Worm (Caenorhabditis elegans): ENCODE measurements around the gene T25F10.3.

The T25F10.3 gene

ce11 chrV:6736877-6737276 is 8.0 kb upstream of the T25F10.3 start:
- TF ChIP-seq unc-62 (GFP tag; optimal IDR thresholded peaks at IDR 0.05) = no peak

ce11 chrV:6751493-6752100 is 6.7 kb downstream of the T25F10.3 start:
- no peak for TF ChIP-seq unc-62 (GFP tag; optimal IDR thresholded peaks at IDR 0.05)

- TF ChIP-seq unc-62 (GFP tag; optimal IDR thresholded peaks at IDR 0.05) = no peak
These were observed 8.4 kb downstream of the T25F10.3 start for ce11 chrV:6753257-6753656.

ce11 chrV:6758017-6758416 is 13.1 kb downstream of the T25F10.3 start, which contains the start of gene dbl-1:
TSS of gene dbl-1 (plus strand) at chrV:6758135.
- no peak for TF ChIP-seq unc-62 (GFP tag; optimal IDR thresholded peaks at IDR 0.05)

- TF ChIP-seq unc-62 (GFP tag; optimal IDR thresholded peaks at IDR 0.05) = no peak
These were observed 17.5 kb downstream of the T25F10.3 start, which contains the start of gene T25F10.4 for ce11 chrV:6762361-6762760. TSS of gene T25F10.4 (minus strand) at chrV:6762461.

- no peak for TF ChIP-seq unc-62 (GFP tag; optimal IDR thresholded peaks at IDR 0.05)
These were observed 20.1 kb downstream of the T25F10.3 start, which contains the start of gene bbs-8 for ce11 chrV:6764972-6765371. TSS of gene bbs-8 (minus strand) at chrV:6765072.

- no peak for TF ChIP-seq unc-62 (GFP tag; optimal IDR thresholded peaks at IDR 0.05)
These were observed 22.7 kb downstream of the T25F10.3 start for ce11 chrV:6767576-6767975.

- no peak for TF ChIP-seq unc-62 (GFP tag; optimal IDR thresholded peaks at IDR 0.05)
These were observed 23.6 kb downstream of the T25F10.3 start, which contains the start of the genes T25F10.1 and clik-1 for ce11 chrV:6768452-6768929. TSS of gene T25F10.1 (plus strand) at chrV:6768502. TSS of gene clik-1 (minus strand) at chrV:6768732.

- no peak for TF ChIP-seq unc-62 (GFP tag; optimal IDR thresholded peaks at IDR 0.05)
These were observed 24.6 kb downstream of the T25F10.3 start for ce11 chrV:6769440-6769839.

- TF ChIP-seq unc-62 (GFP tag; optimal IDR thresholded peaks at IDR 0.05) = no peak
These were observed 26.8 kb downstream of the T25F10.3 start, which contains the start of gene srh-30 for ce11 chrV:6771645-6772044. TSS of gene srh-30 (minus strand) at chrV:6771745.

- no peak for TF ChIP-seq unc-62 (GFP tag; optimal IDR thresholded peaks at IDR 0.05)
These were observed 28.9 kb downstream of the T25F10.3 start, which contains the start of gene ZC404.16 for ce11 chrV:6773735-6774134. TSS of gene ZC404.16 (minus strand) at chrV:6773835.

- TF ChIP-seq unc-62 (GFP tag; optimal IDR thresholded peaks at IDR 0.05) = no peak
These were observed 30.8 kb downstream of the T25F10.3 start, which contains the start of gene srh-28 for ce11 chrV:6775708-6776107. TSS of gene srh-28 (minus strand) at chrV:6775808.

ce11 chrV:6778457-6778856 is 33.6 kb downstream of the T25F10.3 start:
- no peak for TF ChIP-seq unc-62 (GFP tag; optimal IDR thresholded peaks at IDR 0.05)

ce11 chrV:6780166-6780565 is 35.3 kb downstream of the T25F10.3 start, which contains the start of gene ZC404.15:
TSS of gene ZC404.15 (plus strand) at chrV:6780466.
- TF ChIP-seq unc-62 (GFP tag; optimal IDR thresholded peaks at IDR 0.05) = no peak

- no peak for TF ChIP-seq unc-62 (GFP tag; optimal IDR thresholded peaks at IDR 0.05)
These were observed 35.8 kb downstream of the T25F10.3 start for ce11 chrV:6780676-6781075.

- no peak for TF ChIP-seq unc-62 (GFP tag; optimal IDR thresholded peaks at IDR 0.05)
These were observed 37.4 kb downstream of the T25F10.3 start for ce11 chrV:6782260-6782659.

ce11 chrV:6783044-6783625 is 38.3 kb downstream of the T25F10.3 start:
- TF ChIP-seq unc-62 (GFP tag; optimal IDR thresholded peaks at IDR 0.05) = no peak

Measured in whole organism, dauer.